Fruit fly (Drosophila melanogaster) whole organism: ENCODE measurements around the gene Lcp65Ac.

Experiments
- CG8478 ChIP-seq: fragments of >200 bp; optimal IDR thresholded peaks from 2 replicates; lab custom pipeline; 2018; ENCODE audit warnings: inconsistent platforms
- Dll ChIP-seq: fragments of >200 bp; optimal IDR thresholded peaks from 2 replicates; lab custom pipeline; 2017
- EcR ChIP-seq, 2 experiments: fragments of >200 bp; optimal IDR thresholded peaks; 2 replicates each; lab custom pipeline; 2017; ENCODE audit warnings: missing biosample characterization in 2 of 2, missing genetic modification characterization in 2 of 2, missing genetic modification reagents in 2 of 2
- pan ChIP-seq: fragments of >200 bp; optimal IDR thresholded peaks from 2 replicates; lab custom pipeline; 2017
- psq ChIP-seq: fragments of >200 bp; optimal IDR thresholded peaks from 2 replicates; lab custom pipeline; 2017
- usp ChIP-seq: fragments of >200 bp; optimal IDR thresholded peaks from 2 replicates; lab custom pipeline; 2017; ENCODE audit warnings: missing biosample characterization, missing genetic modification characterization, mixed read lengths

The Lcp65Ac gene

DNA sequence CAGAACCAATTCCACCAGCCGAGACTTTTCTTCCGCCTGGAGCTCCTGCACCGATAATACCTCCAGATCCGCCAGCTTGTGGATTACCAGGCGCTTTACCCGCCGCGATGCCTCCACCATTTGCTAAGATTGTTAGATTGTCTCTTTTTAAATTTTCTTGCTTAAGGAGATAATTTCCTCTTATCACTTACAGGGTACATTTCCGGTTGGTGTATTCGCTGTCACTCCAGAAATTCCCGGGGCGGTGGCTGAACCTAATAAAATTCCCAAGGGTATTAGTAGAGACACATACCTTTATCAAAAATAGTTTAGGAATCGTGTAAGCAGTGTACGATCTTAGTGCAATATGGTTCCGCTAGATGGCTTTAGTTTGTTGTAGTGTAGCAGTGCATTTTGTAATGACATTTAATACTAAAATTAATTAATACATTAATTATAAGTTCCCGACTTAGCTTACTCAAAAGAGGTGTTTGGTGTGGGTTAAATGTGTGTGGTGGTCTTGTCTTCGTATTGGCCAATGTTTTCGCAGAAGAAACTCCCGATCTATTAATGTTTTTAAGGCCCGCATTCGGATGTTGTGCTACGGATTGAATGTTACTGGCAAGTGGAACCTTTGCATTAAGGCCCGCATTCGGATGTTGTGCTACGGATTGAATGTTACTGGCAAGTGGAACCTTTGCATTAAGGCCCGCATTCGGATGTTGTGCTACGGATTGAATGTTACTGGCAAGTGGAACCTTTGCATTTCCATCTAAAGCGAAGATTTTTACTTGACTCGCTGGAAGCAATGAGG is 19.8 kb upstream of the Lcp65Ac start:
- TF ChIP-seq EcR (GFP tag; optimal IDR thresholded peaks at IDR 0.05; lab: Kevin White, UChicago), result no peak
- no peak for TF ChIP-seq CG8478 (lab: Kevin White, UChicago)
- TF ChIP-seq Dll (lab: Kevin White, UChicago), result no peak

DNA sequence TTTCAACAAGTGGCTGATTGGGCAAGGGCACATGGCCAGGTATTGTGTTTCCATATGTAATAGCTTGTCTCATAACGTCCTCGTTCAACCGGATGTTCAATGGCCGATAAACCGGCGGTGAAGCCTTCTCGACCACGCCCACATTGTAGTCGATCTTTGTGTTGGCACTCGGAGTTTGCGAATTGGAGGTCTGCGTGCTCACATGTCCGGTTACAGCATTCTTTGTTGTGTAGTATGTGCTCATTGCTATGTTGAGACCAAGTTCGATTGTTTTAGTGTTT is 19.3 kb upstream of the Lcp65Ac start:
- TF ChIP-seq EcR (GFP tag; optimal IDR thresholded peaks at IDR 0.05; lab: Kevin White, UChicago), result no peak
- TF ChIP-seq CG8478 (lab: Kevin White, UChicago), result no peak
- no peak for TF ChIP-seq Dll (lab: Kevin White, UChicago)
- no peak for TF ChIP-seq pan (lab: Kevin White, UChicago)
- TF ChIP-seq psq, result no peak
- TF ChIP-seq usp (GFP tag; lab: Kevin White, UChicago), result no peak

DNA sequence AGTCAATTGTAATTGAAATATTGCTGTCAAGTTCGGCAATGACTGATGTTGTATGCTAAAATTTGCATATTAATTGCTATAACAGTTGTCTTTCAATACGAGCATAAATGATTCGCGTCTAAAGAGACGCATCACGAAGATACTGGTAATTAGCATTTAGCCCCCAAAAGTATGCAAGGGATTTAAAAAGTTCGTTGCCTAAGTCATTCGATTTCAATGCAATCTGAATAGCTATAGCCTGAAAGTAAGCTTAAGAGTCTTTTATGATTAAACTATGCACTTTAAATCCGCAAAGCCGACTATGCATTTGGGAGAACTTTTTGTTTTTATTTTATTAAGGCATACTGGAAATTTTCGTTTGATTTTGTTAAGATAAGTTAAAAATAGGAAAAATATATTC is 15.0 kb upstream of the Lcp65Ac start:
- no peak for TF ChIP-seq usp (GFP tag; lab: Kevin White, UChicago)
- no peak for TF ChIP-seq pan (lab: Kevin White, UChicago)
- TF ChIP-seq psq, result no peak
- TF ChIP-seq EcR (GFP tag; optimal IDR thresholded peaks at IDR 0.05; lab: Kevin White, UChicago), result no peak
- no peak for TF ChIP-seq CG8478 (lab: Kevin White, UChicago)
- no peak for TF ChIP-seq Dll (lab: Kevin White, UChicago)

DNA sequence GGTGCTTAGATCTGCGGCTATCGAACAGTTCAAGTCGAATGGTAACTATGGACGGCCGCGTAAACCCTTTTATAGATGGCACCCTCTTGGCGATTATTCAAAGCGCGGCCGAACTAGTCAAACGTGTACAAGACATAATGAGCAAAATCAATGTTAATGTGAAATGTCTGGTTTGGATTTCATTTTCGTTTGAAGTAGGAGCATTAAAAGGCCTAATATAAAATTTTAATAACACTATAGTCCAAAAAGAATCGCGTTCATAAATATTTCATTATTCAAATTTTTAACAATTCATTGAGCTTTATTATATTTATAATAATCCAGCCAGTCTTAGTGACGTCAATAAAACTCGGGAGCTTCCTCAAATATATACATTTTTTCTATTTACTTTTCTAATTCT is 13.7 kb upstream of the Lcp65Ac start, which contains the start of gene Lcp65Ag3:
Gene Lcp65Ag3, minus strand, starts transcription at position 46 of the 400 bp plus-strand sequence.
- TF ChIP-seq psq (no peak), usp (GFP tag; lab: Kevin White, UChicago) (no peak), EcR (GFP tag; optimal IDR thresholded peaks at IDR 0.05; lab: Kevin White, UChicago) (no peak), pan (lab: Kevin White, UChicago) (no peak), Dll (lab: Kevin White, UChicago) (no peak), CG8478 (lab: Kevin White, UChicago) (no peak)

DNA sequence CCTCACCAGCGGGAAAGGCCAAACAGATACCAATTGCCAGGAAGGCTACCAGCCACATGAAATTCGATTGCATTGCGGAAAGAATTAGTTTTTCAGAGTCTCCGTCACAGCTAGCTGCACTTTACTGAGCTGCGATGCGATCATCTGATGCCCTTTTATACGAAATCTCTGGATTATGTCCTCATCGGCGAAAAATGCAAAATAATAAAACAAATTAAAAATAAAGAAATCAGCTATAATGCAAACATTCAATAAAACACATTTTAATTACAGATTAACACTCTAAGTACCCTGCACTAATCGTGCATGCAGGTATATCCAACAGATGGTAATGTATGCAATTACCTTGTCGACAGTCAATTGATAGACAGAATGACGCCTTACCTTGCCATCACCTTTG is 12.6 kb upstream of the Lcp65Ac start, which contains the start of gene Cpr65Au:
Gene Cpr65Au, minus strand, starts transcription at position 101 of the 400 bp plus-strand sequence.
- TF ChIP-seq Dll (lab: Kevin White, UChicago) (no peak), usp (GFP tag; lab: Kevin White, UChicago) (no peak), EcR (GFP tag; optimal IDR thresholded peaks at IDR 0.05; lab: Kevin White, UChicago) (no peak), CG8478 (lab: Kevin White, UChicago) (no peak), psq (no peak), pan (lab: Kevin White, UChicago) (no peak)

DNA sequence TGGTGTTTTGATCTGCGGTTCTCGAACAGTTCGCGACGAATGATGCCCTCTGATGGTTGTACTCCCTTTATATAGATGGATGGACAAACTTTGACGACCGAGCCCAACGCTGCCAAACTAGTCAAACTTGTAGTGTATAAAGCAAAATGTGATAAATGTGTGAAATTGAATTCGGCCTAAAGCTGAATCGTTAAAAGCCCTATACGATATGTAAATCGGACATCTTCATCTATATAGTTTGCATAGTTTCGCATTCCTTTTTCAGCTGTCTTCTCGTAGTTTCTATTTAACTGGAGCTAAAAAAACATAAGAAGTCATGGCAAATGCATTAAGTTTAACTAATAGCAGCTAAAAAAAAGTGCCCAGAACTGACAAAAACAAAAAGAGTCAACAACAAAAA is 11.1 kb upstream of the Lcp65Ac start, which contains the start of gene Lcp65Ag2:
Gene Lcp65Ag2, minus strand, starts transcription at position 48 of the 400 bp plus-strand sequence.
- TF ChIP-seq EcR (GFP tag; optimal IDR thresholded peaks at IDR 0.05; lab: Kevin White, UChicago) (no peak), psq (no peak), pan (lab: Kevin White, UChicago) (no peak), CG8478 (lab: Kevin White, UChicago) (no peak), usp (GFP tag; lab: Kevin White, UChicago) (no peak), Dll (lab: Kevin White, UChicago) (no peak)

DNA sequence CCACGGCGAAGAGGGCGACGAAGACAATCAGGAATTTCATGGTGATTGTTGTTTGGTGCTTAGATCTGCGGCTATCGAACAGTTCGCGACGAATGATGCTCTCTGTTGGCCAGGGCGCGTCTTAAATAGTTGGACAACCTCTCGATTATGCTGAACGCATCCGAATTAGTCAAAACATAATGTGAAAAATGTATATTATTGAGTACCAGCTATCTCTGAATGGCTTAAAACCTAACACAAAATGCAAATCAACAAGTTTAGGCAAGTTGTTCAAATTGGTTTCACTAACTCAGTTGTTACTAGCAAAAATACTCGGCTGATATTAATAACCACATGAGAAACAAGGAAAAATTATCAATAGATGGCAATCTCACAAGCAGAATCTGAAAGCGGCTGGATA is 9.4 kb upstream of the Lcp65Ac start, which contains the start of gene Lcp65Ag1:
Gene Lcp65Ag1, minus strand, starts transcription at position 101 of the 400 bp plus-strand sequence.
- TF ChIP-seq psq (no peak), CG8478 (lab: Kevin White, UChicago) (no peak), EcR (GFP tag; optimal IDR thresholded peaks at IDR 0.05; lab: Kevin White, UChicago) (no peak), Dll (lab: Kevin White, UChicago) (no peak), pan (lab: Kevin White, UChicago) (no peak), usp (GFP tag; lab: Kevin White, UChicago) (no peak)

DNA sequence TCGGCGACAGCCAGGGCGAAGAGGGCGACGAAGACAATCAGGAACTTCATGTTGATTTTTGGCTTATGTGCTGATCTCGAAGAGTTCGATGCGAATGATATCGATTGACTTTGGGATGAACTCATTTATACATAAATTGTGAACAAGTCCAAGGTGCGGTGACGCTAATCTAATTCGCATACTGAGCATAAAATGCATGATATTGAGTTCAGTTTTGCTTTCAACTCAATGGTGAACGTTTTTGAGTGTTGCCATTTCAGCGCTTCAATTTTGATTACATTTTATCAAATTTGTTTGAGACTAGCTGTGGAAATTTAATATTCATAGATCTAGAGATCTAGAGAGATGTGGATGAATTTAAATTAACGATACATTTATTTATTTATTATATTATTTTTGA is 7.9 kb upstream of the Lcp65Ac start, which contains the start of gene Lcp65Af:
Gene Lcp65Af, minus strand, starts transcription at position 101 of the 400 bp plus-strand sequence.
- no peak for TF ChIP-seq psq
- no peak for TF ChIP-seq EcR (GFP tag; optimal IDR thresholded peaks at IDR 0.05; lab: Kevin White, UChicago)
- TF ChIP-seq pan (lab: Kevin White, UChicago), result no peak
- TF ChIP-seq usp (GFP tag; lab: Kevin White, UChicago), result no peak
- TF ChIP-seq Dll (lab: Kevin White, UChicago), result no peak
- TF ChIP-seq CG8478 (lab: Kevin White, UChicago), result no peak

DNA sequence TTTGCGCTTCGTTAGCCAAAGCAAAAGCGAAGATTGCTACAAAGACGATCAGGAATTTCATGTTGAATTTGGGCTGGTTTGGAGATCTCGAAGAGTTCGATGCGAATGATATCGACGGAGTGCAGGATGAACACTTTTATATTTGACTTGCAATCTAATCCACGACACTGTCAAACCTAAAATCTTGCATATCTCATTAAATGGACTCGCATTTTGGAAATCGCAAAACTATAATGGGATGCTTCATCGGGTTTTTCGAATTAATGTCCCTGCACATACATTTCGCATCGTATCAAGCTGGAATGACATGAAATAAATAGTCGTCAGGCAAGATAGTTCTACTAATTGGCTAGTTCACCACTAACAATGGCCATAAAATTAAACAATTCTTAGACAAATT is 6.6 kb upstream of the Lcp65Ac start, which contains the start of gene Lcp65Ae:
Gene Lcp65Ae, minus strand, starts transcription at position 101 of the 400 bp plus-strand sequence.
- TF ChIP-seq usp (GFP tag; lab: Kevin White, UChicago), result no peak
- TF ChIP-seq psq, result no peak
- no peak for TF ChIP-seq CG8478 (lab: Kevin White, UChicago)
- no peak for TF ChIP-seq Dll (lab: Kevin White, UChicago)
- no peak for TF ChIP-seq EcR (GFP tag; optimal IDR thresholded peaks at IDR 0.05; lab: Kevin White, UChicago)
- no peak for TF ChIP-seq pan (lab: Kevin White, UChicago)

DNA sequence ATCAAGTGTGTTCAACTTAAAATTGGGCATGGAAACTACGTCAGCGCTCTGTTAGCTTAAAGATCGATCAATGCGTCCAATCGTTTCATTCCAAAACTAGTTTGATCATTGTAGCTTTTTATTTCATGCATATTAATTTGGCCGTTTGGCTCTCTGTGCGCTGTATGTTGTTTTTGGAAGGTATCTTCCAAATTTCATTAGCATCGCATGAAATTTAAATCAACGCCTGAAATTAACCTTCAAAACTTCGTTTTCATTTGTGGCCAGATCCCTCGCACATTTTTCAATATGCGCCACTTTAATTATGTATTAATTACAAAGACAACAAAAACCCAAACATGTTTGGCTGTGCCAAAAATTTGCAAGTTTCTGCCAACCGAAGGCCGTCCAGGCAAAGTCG is 6.0 kb upstream of the Lcp65Ac start:
- TF ChIP-seq CG8478 (lab: Kevin White, UChicago) (no peak), Dll (lab: Kevin White, UChicago) (no peak), psq (no peak), EcR (GFP tag; optimal IDR thresholded peaks at IDR 0.05; lab: Kevin White, UChicago) (no peak), usp (GFP tag; lab: Kevin White, UChicago) (no peak), pan (lab: Kevin White, UChicago) (no peak)

DNA sequence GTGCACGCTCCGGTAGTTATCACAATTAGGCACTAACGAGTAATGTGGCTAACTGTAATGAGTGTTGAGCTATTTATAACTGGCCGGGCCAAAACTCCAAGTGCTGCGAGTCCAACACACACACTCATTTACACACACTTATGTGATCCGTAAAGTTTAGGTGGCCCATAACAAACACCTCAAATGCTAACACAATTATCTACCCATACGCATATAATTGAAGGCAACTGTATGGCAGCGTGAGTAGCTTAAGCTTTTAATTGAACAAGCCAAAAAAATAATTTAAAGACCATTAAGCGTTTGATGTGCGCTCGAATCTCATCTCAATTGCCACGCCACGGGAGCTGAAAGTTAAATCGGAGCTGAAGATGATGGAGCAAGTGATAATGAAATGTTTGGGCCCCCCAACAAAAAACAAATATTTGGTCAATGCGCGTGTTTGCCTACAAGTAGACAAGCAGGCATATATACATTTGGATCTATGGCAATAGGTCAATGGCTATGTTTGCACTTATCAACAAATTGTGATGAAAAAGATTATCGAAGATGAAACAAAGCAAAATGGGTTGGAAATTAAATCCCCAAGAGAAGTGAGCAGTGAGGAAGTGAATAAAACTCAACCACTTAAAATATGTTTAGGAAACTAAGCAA is 4.6 kb upstream of the Lcp65Ac start, which contains the start of gene Cpr65Av:
Gene Cpr65Av, minus strand, starts transcription at position 51 of the 651 bp plus-strand sequence.
- no peak for TF ChIP-seq Dll (lab: Kevin White, UChicago)
- no peak for TF ChIP-seq EcR (GFP tag; optimal IDR thresholded peaks at IDR 0.05; lab: Kevin White, UChicago)
- TF ChIP-seq pan (lab: Kevin White, UChicago), result no peak
- TF ChIP-seq usp (GFP tag; lab: Kevin White, UChicago), result no peak
